Worm (Caenorhabditis elegans) whole organism, L2 larva: ENCODE results near the gene F14D2.14.

Experiments used
- C34F6.9 ChIP-seq: fragments of 150-350 bp; optimal IDR thresholded peaks from 2 replicates; lab custom pipeline; 2014; ENCODE audit warnings: missing biosample characterization, missing genetic modification characterization
- F13H6.1 ChIP-seq: sonication (generic microtip); optimal IDR thresholded peaks from 2 replicates; lab custom pipeline; 2016; ENCODE audit warnings: missing genetic modification characterization, missing compliant biosample characterization
- R02D3.7 ChIP-seq: fragments of 150-350 bp; optimal IDR thresholded peaks from 2 replicates; lab custom pipeline; 2014; ENCODE audit warnings: missing biosample characterization, missing genetic modification characterization
- Y55F3AM.14 ChIP-seq: fragments of 200-800 bp; sonication (Bioruptor generic); optimal IDR thresholded peaks from 2 replicates; lab custom pipeline; 2018; ENCODE audit warnings: mild to moderate bottlenecking, missing genetic modification characterization, missing compliant biosample characterization
- ZK546.5 ChIP-seq: sonication (generic microtip); optimal IDR thresholded peaks from 2 replicates; lab custom pipeline; 2017; ENCODE audit warnings: missing biosample characterization, missing genetic modification characterization
- alr-1 ChIP-seq: fragments of 150-350 bp; optimal IDR thresholded peaks from 2 replicates; lab custom pipeline; 2014; ENCODE audit warnings: missing biosample characterization, missing genetic modification characterization
- aly-2 ChIP-seq: fragments of 150-350 bp; optimal IDR thresholded peaks from 2 replicates; lab custom pipeline; 2014; ENCODE audit warnings: missing biosample characterization, missing genetic modification characterization
- ama-1 ChIP-seq: fragments of 150-350 bp; optimal IDR thresholded peaks from 2 replicates; lab custom pipeline; 2018; ENCODE audit warnings: inconsistent platforms
- ceh-16 ChIP-seq: fragments of 150-350 bp; optimal IDR thresholded peaks from 2 replicates; lab custom pipeline; 2014; ENCODE audit warnings: missing biosample characterization, missing genetic modification characterization
- dmd-4 ChIP-seq: sonication (generic microtip); optimal IDR thresholded peaks from 2 replicates; lab custom pipeline; 2017; ENCODE audit warnings: missing biosample characterization, missing genetic modification characterization
- elt-1 ChIP-seq: fragments of 150-350 bp; optimal IDR thresholded peaks from 2 replicates; lab custom pipeline; 2014; ENCODE audit warnings: missing biosample characterization, missing genetic modification characterization
- elt-3 ChIP-seq: sonication (generic microtip); optimal IDR thresholded peaks from 2 replicates; lab custom pipeline; 2017; ENCODE audit warnings: missing biosample characterization, missing genetic modification characterization
- fos-1 ChIP-seq: fragments of 150-350 bp; optimal IDR thresholded peaks from 2 replicates; lab custom pipeline; 2014; ENCODE audit warnings: missing biosample characterization, missing genetic modification characterization
- gmeb-1 ChIP-seq: fragments of 150-350 bp; optimal IDR thresholded peaks from 2 replicates; lab custom pipeline; 2014; ENCODE audit warnings: missing biosample characterization, missing genetic modification characterization
- lin-11 ChIP-seq: fragments of 150-350 bp; sonication (generic microtip); optimal IDR thresholded peaks from 2 replicates; lab custom pipeline; 2014; ENCODE audit warnings: missing biosample characterization, missing genetic modification characterization, inconsistent platforms, mixed read lengths
- lin-39 ChIP-seq: fragments of 150-350 bp; optimal IDR thresholded peaks from 2 replicates; lab custom pipeline; 2014; ENCODE audit warnings: missing biosample characterization, missing genetic modification reagents, missing genetic modification characterization
- lsy-2 ChIP-seq, 2 experiments: fragments of 150-350 bp in 1 of 2; sonication (generic microtip) in 1 of 2; optimal IDR thresholded peaks; 2 replicates each; lab custom pipeline; 2014 to 2017; ENCODE audit warnings: missing biosample characterization in 2 of 2, missing genetic modification characterization in 2 of 2
- mab-5 ChIP-seq: fragments of 150-350 bp; optimal IDR thresholded peaks from 2 replicates; lab custom pipeline; 2014; ENCODE audit warnings: missing biosample characterization, missing genetic modification characterization
- nhr-10 ChIP-seq: sonication (generic microtip); optimal IDR thresholded peaks from 2 replicates; lab custom pipeline; 2017; ENCODE audit warnings: missing biosample characterization, missing genetic modification characterization
- nhr-12 ChIP-seq: fragments of 150-350 bp; optimal IDR thresholded peaks from 2 replicates; lab custom pipeline; 2014; ENCODE audit warnings: missing biosample characterization, missing genetic modification characterization
- nhr-129 ChIP-seq: fragments of 150-350 bp; optimal IDR thresholded peaks from 2 replicates; lab custom pipeline; 2014; ENCODE audit warnings: missing biosample characterization, missing genetic modification characterization
- nhr-21 ChIP-seq: fragments of 150-350 bp; optimal IDR thresholded peaks from 2 replicates; lab custom pipeline; 2014; ENCODE audit warnings: missing biosample characterization, missing genetic modification characterization
- nhr-23 ChIP-seq: fragments of 150-350 bp; optimal IDR thresholded peaks from 2 replicates; lab custom pipeline; 2014; ENCODE audit warnings: missing biosample characterization, missing genetic modification reagents, missing genetic modification characterization
- nhr-25 ChIP-seq: fragments of 150-350 bp; sonication (generic microtip); optimal IDR thresholded peaks from 3 replicates; lab custom pipeline; 2014; ENCODE audit warnings: missing biosample characterization, missing genetic modification characterization
- nhr-6 ChIP-seq: fragments of 150-350 bp; optimal IDR thresholded peaks from 2 replicates; lab custom pipeline; 2014; ENCODE audit warnings: missing biosample characterization, missing genetic modification characterization
- nhr-77 ChIP-seq: fragments of 150-350 bp; optimal IDR thresholded peaks from 2 replicates; lab custom pipeline; 2014; ENCODE audit warnings: missing biosample characterization, missing genetic modification characterization
- peb-1 ChIP-seq: fragments of 150-350 bp; optimal IDR thresholded peaks from 2 replicates; lab custom pipeline; 2014; ENCODE audit warnings: missing biosample characterization, missing genetic modification characterization
- sem-4 ChIP-seq: fragments of 150-350 bp; optimal IDR thresholded peaks from 2 replicates; lab custom pipeline; 2014; ENCODE audit warnings: missing biosample characterization, missing genetic modification reagents, missing genetic modification characterization
- sma-3 ChIP-seq: sonication (generic microtip); optimal IDR thresholded peaks from 2 replicates; lab custom pipeline; 2016; ENCODE audit warnings: missing genetic modification reagents, missing genetic modification characterization, missing compliant biosample characterization
- sma-9 ChIP-seq, 2 experiments: fragments of 150-350 bp in 1 of 2; sonication (generic microtip) in 1 of 2; optimal IDR thresholded peaks; 2 replicates each; lab custom pipeline; 2014 to 2016; ENCODE audit warnings: missing genetic modification characterization in 2 of 2, mild to moderate bottlenecking in 1 of 2, missing biosample characterization in 1 of 2, missing compliant biosample characterization in 1 of 2, missing genetic modification reagents in 1 of 2, moderate library complexity in 1 of 2
- unc-39 ChIP-seq: fragments of 150-350 bp; optimal IDR thresholded peaks from 2 replicates; lab custom pipeline; 2014; ENCODE audit warnings: missing biosample characterization, missing genetic modification characterization
- unc-55 ChIP-seq: fragments of 150-350 bp; sonication (generic microtip); optimal IDR thresholded peaks from 3 replicates; lab custom pipeline; 2014; ENCODE audit warnings: missing biosample characterization, missing genetic modification reagents, missing genetic modification characterization
- zag-1 ChIP-seq: fragments of 150-350 bp; optimal IDR thresholded peaks from 2 replicates; lab custom pipeline; 2014; ENCODE audit warnings: missing biosample characterization, missing genetic modification characterization
- ztf-1 ChIP-seq: fragments of 200-800 bp; sonication (Bioruptor generic); conservative IDR thresholded peaks from 2 replicates; pipeline ENCODE4 v1.3.6; 2022; ENCODE audit warnings: missing genetic modification characterization, missing compliant biosample characterization
- ztf-11 ChIP-seq: sonication (generic microtip); optimal IDR thresholded peaks from 2 replicates; lab custom pipeline; 2017; ENCODE audit warnings: missing biosample characterization, missing genetic modification characterization

F14D2.14 gene

ce11 chrII:3367100-3367499 is 19.3 kb upstream of the F14D2.14 start, which contains the start of gene Y49F6C.6:
Gene Y49F6C.6, minus strand, starts transcription at chrII:3367200.
- no peak for TF ChIP-seq sma-3 (GFP tag; lab: Kevin White, UChicago)
- TF ChIP-seq ZK546.5 (tag; lab: Kevin White, UChicago): no peak
- no peak for TF ChIP-seq R02D3.7 (tag; lab: Kevin White, UChicago)
- TF ChIP-seq nhr-129 (tag; lab: Kevin White, UChicago): no peak
- no peak for TF ChIP-seq nhr-6 (tag; lab: Kevin White, UChicago)
- no peak for TF ChIP-seq nhr-23 (tag; lab: Kevin White, UChicago)
- no peak for TF ChIP-seq dmd-4 (tag; lab: Kevin White, UChicago)
- no peak for TF ChIP-seq lin-11 (tag; lab: Kevin White, UChicago)
- no peak for TF ChIP-seq Y55F3AM.14 (GFP tag; lab: Kevin White, UChicago)
- TF ChIP-seq gmeb-1 (tag; lab: Kevin White, UChicago): no peak
- TF ChIP-seq ama-1: no peak
- TF ChIP-seq C34F6.9 (tag; lab: Kevin White, UChicago): no peak

- TF ChIP-seq nhr-10 (tag; lab: Kevin White, UChicago): no peak
- TF ChIP-seq alr-1 (tag; lab: Kevin White, UChicago): no peak
- no peak for TF ChIP-seq fos-1 (tag; lab: Kevin White, UChicago)
- TF ChIP-seq nhr-6 (tag; lab: Kevin White, UChicago): no peak
- TF ChIP-seq nhr-21 (tag; lab: Kevin White, UChicago): no peak
- TF ChIP-seq lsy-2 (tag; optimal IDR thresholded peaks at IDR 0.05; lab: Kevin White, UChicago): no peak
- TF ChIP-seq elt-3: no peak
- no peak for TF ChIP-seq ceh-16 (tag; lab: Kevin White, UChicago)
- TF ChIP-seq elt-1 (tag; lab: Kevin White, UChicago): no peak
- no peak for TF ChIP-seq nhr-25
- TF ChIP-seq, all 48 proteins: peak for 0
These were observed 11.0 kb upstream of the F14D2.14 start, which contains the start of the genes lido-14 and bath-27 for ce11 chrII:3358834-3359233. Gene lido-14, plus strand, starts transcription at chrII:3359134. Gene bath-27, plus strand, starts transcription at chrII:3359139.

DNA sequence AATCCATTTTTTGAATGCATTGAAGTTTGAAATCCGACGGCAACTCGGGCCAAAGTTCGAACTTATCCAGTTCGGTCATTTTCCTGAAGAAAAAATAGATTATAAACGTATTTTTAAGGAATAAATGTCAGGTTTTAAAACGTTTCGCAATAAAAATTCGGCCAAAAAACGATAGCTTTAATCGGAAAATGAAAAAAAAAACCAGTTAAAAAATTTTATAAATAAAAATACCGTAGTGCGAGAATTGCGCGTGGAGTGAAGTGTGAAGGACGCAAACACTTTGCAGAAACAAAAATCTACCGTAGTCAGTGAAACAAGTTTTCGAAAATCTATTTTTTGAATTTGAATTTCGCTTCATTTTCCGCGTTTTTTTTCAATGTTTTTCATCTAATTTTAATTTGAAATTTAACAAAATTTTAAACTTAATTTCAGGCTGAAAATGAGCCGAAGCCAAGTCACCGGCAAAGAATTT is 2.1 kb upstream of the F14D2.14 start, which contains the start of gene F14D2.8:
F14D2.8 (minus strand) TSS at position 51 of the 472 bp plus-strand sequence.
- TF ChIP-seq aly-2 (tag; lab: Kevin White, UChicago) (no peak), alr-1 (tag; lab: Kevin White, UChicago) (no peak), elt-3 (no peak), zag-1 (tag; lab: Kevin White, UChicago) (no peak), unc-39 (tag; lab: Kevin White, UChicago) (no peak), nhr-12 (no peak), sma-9 (GFP tag; optimal IDR thresholded peaks at IDR 0.05; lab: Kevin White, UChicago) (no peak), sma-9 (tag; optimal IDR thresholded peaks at IDR 0.05; lab: Kevin White, UChicago) (no peak), gmeb-1 (tag; lab: Kevin White, UChicago) (no peak), nhr-77 (tag; lab: Kevin White, UChicago) (no peak), dmd-4 (tag; lab: Kevin White, UChicago) (no peak), lin-39 (no peak), fos-1 (tag; lab: Kevin White, UChicago) (no peak), ztf-1 (no peak), R02D3.7 (tag; lab: Kevin White, UChicago) (no peak), sem-4 (no peak), mab-5 (tag; lab: Kevin White, UChicago) (no peak)
- TF ChIP-seq, all 48 proteins: peak for 0

DNA sequence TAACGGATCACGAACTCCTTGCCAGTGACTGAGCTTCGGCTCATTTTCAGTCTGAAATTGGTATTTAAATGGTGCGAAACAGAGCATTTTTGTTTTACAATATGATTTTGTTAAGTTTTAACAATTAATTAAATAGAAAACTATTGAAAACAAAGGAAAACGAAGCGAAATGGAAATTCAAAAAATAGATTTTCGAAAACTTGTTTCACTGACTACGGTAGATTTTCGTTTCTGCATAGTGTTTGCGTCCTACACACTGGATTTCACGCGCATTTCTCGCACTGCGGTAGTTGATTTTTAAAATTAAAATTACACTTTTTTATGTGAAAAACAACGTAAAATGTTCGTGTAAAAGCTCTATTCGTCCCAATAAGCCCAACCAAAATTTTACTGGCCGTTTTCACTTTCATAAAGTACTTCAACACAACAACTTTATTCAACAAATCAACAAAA is 1.4 kb downstream of the F14D2.14 start, which contains the start of gene bath-30:
bath-30 (minus strand) TSS at position 51 of the 453 bp plus-strand sequence.
- TF ChIP-seq alr-1 (tag; lab: Kevin White, UChicago) (no peak), aly-2 (tag; lab: Kevin White, UChicago) (no peak), ztf-11 (no peak), unc-55 (GFP tag; lab: Kevin White, UChicago) (no peak), R02D3.7 (tag; lab: Kevin White, UChicago) (no peak), ceh-16 (tag; lab: Kevin White, UChicago) (no peak), peb-1 (tag; lab: Kevin White, UChicago) (no peak), lsy-2 (tag; optimal IDR thresholded peaks at IDR 0.05; lab: Kevin White, UChicago) (no peak), nhr-12 (no peak), F13H6.1 (tag; lab: Kevin White, UChicago) (no peak), ZK546.5 (tag; lab: Kevin White, UChicago) (no peak), sma-3 (GFP tag; lab: Kevin White, UChicago) (no peak), nhr-10 (tag; lab: Kevin White, UChicago) (no peak)
